Worm (Caenorhabditis elegans): Measurements from ENCODE around the gene Y81G3A.2.

DNA sequence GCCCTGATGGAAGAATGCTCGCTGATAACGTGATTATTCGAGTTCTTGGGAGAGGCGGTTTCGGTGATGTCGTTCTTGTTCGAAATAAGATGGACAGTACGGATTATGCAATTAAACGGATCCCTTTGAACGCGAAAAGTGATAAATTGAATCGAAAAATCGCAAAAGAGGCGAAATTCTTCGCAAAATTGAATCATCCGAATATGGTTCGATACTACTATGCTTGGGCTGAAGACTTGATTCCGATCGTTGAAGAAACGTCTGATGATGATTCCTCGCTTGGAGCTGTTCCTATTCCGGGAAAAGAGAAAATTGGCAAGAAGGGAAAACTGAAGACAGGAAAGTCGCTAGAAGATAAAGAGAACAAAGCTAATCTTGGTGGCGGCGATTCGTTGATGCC, 5.2 kb downstream of the Y81G3A.2 start:
- TF ChIP-seq sup-37 (GFP tag; optimal IDR thresholded peaks at IDR 0.05) = no peak
- TF ChIP-seq aly-2 (tag; optimal IDR thresholded peaks at IDR 0.05) = no peak
- TF ChIP-seq egl-27 (tag; optimal IDR thresholded peaks at IDR 0.05) = no peak
- no peak for TF ChIP-seq unc-98 (GFP tag; IDR thresholded peaks at IDR 0.05)
- no peak for TF ChIP-seq alr-1 (tag; optimal IDR thresholded peaks at IDR 0.05; ENCODE audit: borderline replicate concordance)
- TF ChIP-seq nhr-71 (tag; optimal IDR thresholded peaks at IDR 0.05) = no peak
- no peak for TF ChIP-seq vab-15 (tag; optimal IDR thresholded peaks at IDR 0.05)
